Worm (Caenorhabditis elegans) whole organism, late embryonic: ENCODE measurements around the gene pmp-4.

ENCODE experiments used
- T23F11.4 ChIP-seq: fragments of 200-800 bp; sonication (Bioruptor generic); optimal IDR thresholded peaks from 2 replicates; lab custom pipeline; 2018; ENCODE audit warnings: mild to moderate bottlenecking, missing genetic modification characterization, missing compliant biosample characterization
- ama-1 ChIP-seq: fragments of 150-350 bp; optimal IDR thresholded peaks from 2 replicates; lab custom pipeline; 2014
- ceh-31 ChIP-seq: sonication (generic microtip); optimal IDR thresholded peaks from 2 replicates; lab custom pipeline; 2016; ENCODE audit warnings: missing genetic modification characterization, missing compliant biosample characterization
- ceh-34 ChIP-seq: sonication (generic microtip); optimal IDR thresholded peaks from 2 replicates; lab custom pipeline; 2016; ENCODE audit warnings: mild to moderate bottlenecking, missing genetic modification characterization, missing compliant biosample characterization
- dve-1 ChIP-seq: sonication (generic microtip); optimal IDR thresholded peaks from 2 replicates; lab custom pipeline; 2017; ENCODE audit warnings: antibody characterized with exemption, mild to moderate bottlenecking, missing genetic modification characterization, missing compliant biosample characterization
- elt-2 ChIP-seq: sonication (generic microtip); optimal IDR thresholded peaks from 2 replicates; lab custom pipeline; 2016; ENCODE audit warnings: missing genetic modification reagents, missing genetic modification characterization, missing compliant biosample characterization
- fkh-10 ChIP-seq: fragments of 150-350 bp; optimal IDR thresholded peaks from 2 replicates; lab custom pipeline; 2014; ENCODE audit warnings: missing biosample characterization, missing genetic modification reagents, missing genetic modification characterization
- nhr-11 ChIP-seq: fragments of 150-350 bp; optimal IDR thresholded peaks from 2 replicates; lab custom pipeline; 2014; ENCODE audit warnings: missing biosample characterization, missing genetic modification characterization
- unc-86 ChIP-seq: sonication (generic microtip); optimal IDR thresholded peaks from 2 replicates; lab custom pipeline; 2016; ENCODE audit warnings: missing genetic modification characterization, missing compliant biosample characterization

- TF ChIP-seq nhr-11 (tag; lab: Kevin White, UChicago) (no peak), ceh-31 (tag; lab: Kevin White, UChicago) (no peak), elt-2 (tag; lab: Kevin White, UChicago) (no peak), fkh-10 (no peak), ama-1 (lab: Kevin White, UChicago) (no peak), unc-86 (no peak), T23F11.4 (no peak), dve-1 (tag; lab: Kevin White, UChicago) (no peak), ceh-34 (tag; lab: Kevin White, UChicago) (no peak)
These were observed 34.6 kb upstream of the pmp-4 start, which contains the start of gene C06A12.19 for ce11 chrIV:17440001-17440400.
